Fruit fly (Drosophila melanogaster) whole organism, embryonic: ENCODE measurements around the gene dally.

Experiments used
- Adf1 ChIP-seq: fragments of 200-800 bp; sonication (Bioruptor generic); IDR thresholded peaks from 2 replicates; pipeline ENCODE4 v1.3.6; 2022; ENCODE audit warnings: missing biosample characterization, missing genetic modification characterization
- Awh ChIP-seq: fragments of 200-800 bp; sonication (Bioruptor generic); IDR thresholded peaks from 2 replicates; pipeline ENCODE4, ENCODE4 v1.3.6; 2022; ENCODE audit warnings: missing biosample characterization, missing genetic modification characterization
- BEAF-32 ChIP-seq: fragments of 200-800 bp; sonication (Bioruptor generic); optimal IDR thresholded peaks from 3 replicates; lab custom pipeline; 2017; ENCODE audit warnings: missing biosample characterization, missing genetic modification characterization, mild to moderate bottlenecking, moderate library complexity, missing genetic modification reagents
- Bteb2 ChIP-seq: fragments of 200-800 bp; sonication (Bioruptor generic); optimal IDR thresholded peaks from 2 replicates; lab custom pipeline; 2016; ENCODE audit warnings: missing biosample characterization, missing genetic modification characterization
- CG10462 ChIP-seq: fragments of 200-800 bp; sonication (Bioruptor generic); optimal IDR thresholded peaks from 2 replicates; lab custom pipeline; 2016; ENCODE audit warnings: missing biosample characterization, missing genetic modification characterization
- CG11093 ChIP-seq: fragments of 200-800 bp; sonication (Bioruptor generic); IDR thresholded peaks from 3 replicates; pipeline ENCODE4 v1.3.6; 2022; ENCODE audit warnings: missing biosample characterization, missing genetic modification characterization
- CG11560 ChIP-seq: fragments of 200-800 bp; sonication (Bioruptor generic); IDR thresholded peaks from 3 replicates; pipeline ENCODE4 v1.3.6; 2022; ENCODE audit warnings: missing biosample characterization, missing genetic modification characterization
- CG11723 ChIP-seq: fragments of 200-800 bp; sonication (Bioruptor generic); optimal IDR thresholded peaks from 2 replicates; lab custom pipeline; 2017; ENCODE audit warnings: missing biosample characterization, mild to moderate bottlenecking, missing genetic modification characterization
- CG1233 ChIP-seq: fragments of 200-800 bp; sonication (Bioruptor generic); optimal IDR thresholded peaks from 4 replicates; lab custom pipeline; 2018; ENCODE audit warnings: missing biosample characterization, mild to moderate bottlenecking, missing genetic modification characterization
- CG12391 ChIP-seq: fragments of 200-800 bp; sonication (Bioruptor generic); optimal IDR thresholded peaks from 3 replicates; lab custom pipeline; 2018; ENCODE audit warnings: missing biosample characterization, mild to moderate bottlenecking, missing genetic modification characterization, moderate library complexity
- CG13775 ChIP-seq: fragments of 200-800 bp; sonication (Bioruptor generic); optimal IDR thresholded peaks from 3 replicates; lab custom pipeline; 2017; ENCODE audit warnings: missing biosample characterization, mild to moderate bottlenecking, missing genetic modification characterization
- CG15601 ChIP-seq: fragments of 200-800 bp; sonication (Bioruptor generic); optimal IDR thresholded peaks from 3 replicates; lab custom pipeline; 2019; ENCODE audit warnings: missing biosample characterization, mild to moderate bottlenecking, missing genetic modification characterization, moderate library complexity
- CG2712 ChIP-seq: fragments of 200-800 bp; optimal IDR thresholded peaks from 3 replicates; lab custom pipeline; 2019; ENCODE audit warnings: missing biosample characterization, mild to moderate bottlenecking, missing genetic modification characterization, moderate library complexity
- CG34376 ChIP-seq: fragments of 200-800 bp; sonication (Bioruptor generic); optimal IDR thresholded peaks from 2 replicates; lab custom pipeline; 2018; ENCODE audit warnings: missing biosample characterization, mild to moderate bottlenecking, missing genetic modification characterization
- CG7745 ChIP-seq: fragments of 200-800 bp; sonication (Bioruptor generic); optimal IDR thresholded peaks from 2 replicates; lab custom pipeline; 2018; ENCODE audit warnings: missing biosample characterization, mild to moderate bottlenecking, missing genetic modification characterization, moderate library complexity
- CG7963 ChIP-seq: fragments of 200-800 bp; sonication (Bioruptor generic); IDR thresholded peaks from 3 replicates; pipeline ENCODE4 v1.3.6; 2022; ENCODE audit warnings: missing biosample characterization, missing genetic modification characterization; ENCODE audit not compliant: partially characterized antibody
- CG8765 ChIP-seq: fragments of 200-800 bp; sonication (Bioruptor generic); IDR thresholded peaks from 2 replicates; pipeline ENCODE4 v1.3.6; 2022; ENCODE audit warnings: missing biosample characterization, missing genetic modification characterization
- CG9817 ChIP-seq: fragments of 200-800 bp; sonication (Bioruptor generic); optimal IDR thresholded peaks from 2 replicates; lab custom pipeline; 2018; ENCODE audit warnings: missing biosample characterization, mild to moderate bottlenecking, missing genetic modification characterization, moderate library complexity
- Dref ChIP-seq: fragments of 200-800 bp; sonication (Bioruptor generic); IDR thresholded peaks from 2 replicates; pipeline ENCODE4 v1.3.6; 2022; ENCODE audit warnings: missing biosample characterization, missing genetic modification characterization
- Elba2 ChIP-seq: fragments of 200-800 bp; sonication (Bioruptor generic); optimal IDR thresholded peaks from 3 replicates; lab custom pipeline; 2016; ENCODE audit warnings: missing biosample characterization, missing genetic modification characterization
- Fer3 ChIP-seq: fragments of 200-800 bp; sonication (Bioruptor generic); optimal IDR thresholded peaks from 2 replicates; lab custom pipeline; 2018; ENCODE audit warnings: missing biosample characterization, mild to moderate bottlenecking, missing genetic modification characterization, moderate library complexity
- Meics ChIP-seq: fragments of 200-800 bp; sonication (Bioruptor generic); optimal IDR thresholded peaks from 2 replicates; lab custom pipeline; 2017; ENCODE audit warnings: missing biosample characterization, mild to moderate bottlenecking, missing genetic modification characterization
- NC2β ChIP-seq: fragments of 200-800 bp; sonication (Bioruptor generic); optimal IDR thresholded peaks from 2 replicates; lab custom pipeline; 2016; ENCODE audit warnings: missing biosample characterization, missing genetic modification characterization
- Neu2 ChIP-seq: fragments of 200-800 bp; sonication (Bioruptor generic); optimal IDR thresholded peaks from 3 replicates; lab custom pipeline; 2016; ENCODE audit warnings: missing biosample characterization, missing genetic modification characterization, borderline replicate concordance
- Oaz ChIP-seq: fragments of 200-800 bp; sonication (Bioruptor generic); IDR thresholded peaks from 2 replicates; pipeline ENCODE4 v1.3.6; 2022; ENCODE audit warnings: missing biosample characterization, missing genetic modification characterization
- Ravus ChIP-seq: fragments of 200-800 bp; sonication (Bioruptor generic); IDR thresholded peaks from 2 replicates; pipeline ENCODE4 v1.3.6; 2022; ENCODE audit warnings: missing biosample characterization, missing genetic modification characterization
- Side ChIP-seq: fragments of 200-800 bp; sonication (Bioruptor generic); optimal IDR thresholded peaks from 2 replicates; lab custom pipeline; 2016; ENCODE audit warnings: missing biosample characterization, missing genetic modification characterization
- Sin3A ChIP-seq: fragments of >200 bp; optimal IDR thresholded peaks from 2 replicates; lab custom pipeline; 2018
- ab ChIP-seq: fragments of 200-800 bp; sonication (Bioruptor generic); optimal IDR thresholded peaks from 2 replicates; lab custom pipeline; 2016; ENCODE audit warnings: missing biosample characterization, missing genetic modification characterization
- chinmo ChIP-seq: fragments of 200-800 bp; sonication (Bioruptor generic); IDR thresholded peaks from 4 replicates; pipeline ENCODE4 v1.3.6; 2022; ENCODE audit warnings: missing biosample characterization, missing genetic modification characterization; ENCODE audit not compliant: partially characterized antibody
- disco-r ChIP-seq: fragments of 200-800 bp; sonication (Bioruptor generic); optimal IDR thresholded peaks from 2 replicates; lab custom pipeline; 2016; ENCODE audit warnings: missing biosample characterization, missing genetic modification characterization
- exex ChIP-seq: fragments of 200-800 bp; sonication (Bioruptor generic); optimal IDR thresholded peaks from 4 replicates; lab custom pipeline; 2018; ENCODE audit warnings: missing biosample characterization, mild to moderate bottlenecking, missing genetic modification characterization, moderate library complexity
- fru ChIP-seq: fragments of >200 bp; optimal IDR thresholded peaks from 2 replicates; lab custom pipeline; 2017
- ftz-f1 ChIP-seq: fragments of 200-800 bp; sonication (Bioruptor generic); optimal IDR thresholded peaks from 2 replicates; lab custom pipeline; 2016; ENCODE audit warnings: missing biosample characterization, missing genetic modification characterization
- klu ChIP-seq: fragments of 200-800 bp; sonication (Bioruptor generic); IDR thresholded peaks from 2 replicates; pipeline ENCODE4 v1.3.6; 2022; ENCODE audit warnings: missing biosample characterization, missing genetic modification characterization
- lilli ChIP-seq: fragments of 200-800 bp; sonication (Bioruptor generic); optimal IDR thresholded peaks from 3 replicates; lab custom pipeline; 2016; ENCODE audit warnings: missing biosample characterization, missing genetic modification characterization
- oc ChIP-seq: fragments of 200-800 bp; sonication (Bioruptor generic); optimal IDR thresholded peaks from 2 replicates; lab custom pipeline; 2018; ENCODE audit warnings: missing biosample characterization, mild to moderate bottlenecking, missing genetic modification characterization, moderate library complexity
- peb ChIP-seq: fragments of 200-800 bp; sonication (Bioruptor generic); IDR thresholded peaks from 2 replicates; pipeline ENCODE4 v1.3.6; 2022; ENCODE audit warnings: missing biosample characterization, missing genetic modification characterization
- pnt ChIP-seq: fragments of 200-800 bp; sonication (Bioruptor generic); optimal IDR thresholded peaks from 3 replicates; lab custom pipeline; 2016; ENCODE audit warnings: missing biosample characterization, missing genetic modification characterization
- repo ChIP-seq: fragments of 200-800 bp; sonication (Bioruptor generic); optimal IDR thresholded peaks from 2 replicates; lab custom pipeline; 2016; ENCODE audit warnings: missing biosample characterization, missing genetic modification characterization
- run ChIP-seq: fragments of 200-800 bp; sonication (Bioruptor generic); optimal IDR thresholded peaks from 3 replicates; lab custom pipeline; 2018; ENCODE audit warnings: missing biosample characterization, mild to moderate bottlenecking, missing genetic modification characterization
- scrt ChIP-seq: fragments of 200-800 bp; sonication (Bioruptor generic); optimal IDR thresholded peaks from 2 replicates; lab custom pipeline; 2018; ENCODE audit warnings: missing biosample characterization, mild to moderate bottlenecking, missing genetic modification characterization, moderate library complexity
- sima ChIP-seq: fragments of 200-800 bp; sonication (Bioruptor generic); optimal IDR thresholded peaks from 2 replicates; lab custom pipeline; 2016; ENCODE audit warnings: missing biosample characterization, missing genetic modification characterization
- sisA ChIP-seq: fragments of 200-800 bp; sonication (Bioruptor generic); IDR thresholded peaks from 2 replicates; pipeline ENCODE4 v1.3.6; 2022; ENCODE audit warnings: missing biosample characterization, missing genetic modification characterization
- tx ChIP-seq: fragments of 200-800 bp; sonication (Bioruptor generic); optimal IDR thresholded peaks from 2 replicates; lab custom pipeline; 2016; ENCODE audit warnings: missing biosample characterization, missing genetic modification characterization
- vvl ChIP-seq: fragments of 200-800 bp; sonication (Bioruptor generic); IDR thresholded peaks from 2 replicates; pipeline ENCODE4 v1.3.6; 2022; ENCODE audit warnings: missing biosample characterization, missing genetic modification characterization

The dally gene

DNA sequence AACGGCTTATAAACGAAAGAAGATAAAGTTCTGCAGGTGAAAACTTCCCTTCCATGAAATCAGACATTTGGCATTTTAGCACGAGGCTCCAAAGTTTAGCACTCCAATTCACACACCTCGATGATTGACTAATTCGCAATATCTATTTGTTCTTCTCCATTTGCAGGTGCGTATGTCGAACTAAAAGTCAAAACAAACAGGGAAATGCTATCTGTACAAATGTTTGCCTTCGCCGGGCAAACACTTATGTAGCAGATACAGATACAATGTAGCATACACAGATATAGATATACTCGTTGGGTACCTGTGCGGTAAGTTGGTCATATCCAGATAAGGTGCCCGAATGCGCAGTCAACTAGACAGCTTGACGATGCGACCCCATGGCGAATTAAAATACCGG is 7.6 kb downstream of the dally start (continued):
- TF ChIP-seq Ravus (no peak), CG7963 (GFP tag; lab: Robert Waterston, UW) (no peak), CG10462 (GFP tag; lab: Kevin White, UChicago) (no peak), Meics (GFP tag; lab: Kevin White, UChicago) (peak; percentile 24), CG9817 (tag; lab: Kevin White, UChicago) (no peak), exex (tag; lab: Kevin White, UChicago) (no peak), disco-r (GFP tag; lab: Kevin White, UChicago) (no peak), peb (GFP tag; lab: Robert Waterston, UW) (peak; percentile 36; the same call in 1 of the 2 replicates), Sin3A (lab: Kevin White, UChicago) (no peak), NC2β (GFP tag; lab: Kevin White, UChicago) (no peak), CG34376 (GFP tag; lab: Kevin White, UChicago) (no peak), BEAF-32 (no peak), CG13775 (GFP tag; lab: Kevin White, UChicago) (no peak), CG11560 (tag; lab: Robert Waterston, UW) (no peak), ftz-f1 (GFP tag; lab: Kevin White, UChicago) (no peak), Side (GFP tag; lab: Kevin White, UChicago) (no peak), tx (GFP tag; lab: Kevin White, UChicago) (no peak), CG11723 (GFP tag; lab: Kevin White, UChicago) (no peak), Dref (no peak), CG2712 (tag; lab: Kevin White, UChicago) (peak; percentile 33)

DNA sequence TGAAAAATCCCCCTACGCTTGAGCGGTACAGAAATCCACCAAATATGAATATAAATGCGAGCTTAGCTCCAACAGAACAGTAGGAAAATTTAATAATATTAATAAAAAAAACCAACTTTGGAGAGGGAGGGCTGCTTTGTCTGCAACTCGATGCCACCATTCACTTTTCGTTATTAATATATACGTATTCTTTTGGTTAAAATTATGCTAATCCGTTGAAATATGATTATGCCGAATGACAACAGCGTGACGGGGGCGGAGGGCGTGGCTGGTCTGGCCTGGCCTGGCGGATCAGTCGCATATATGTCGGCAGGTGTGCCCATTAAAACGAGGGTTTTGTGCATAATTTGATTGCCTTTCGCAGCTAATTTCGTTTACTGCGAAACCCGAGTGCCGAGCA is 8.1 kb downstream of the dally start:
- TF ChIP-seq Neu2 (GFP tag; lab: Kevin White, UChicago) (no peak), oc (tag; lab: Kevin White, UChicago) (peak; percentile 76), CG12391 (tag; lab: Kevin White, UChicago) (no peak), pnt (no peak), Bteb2 (no peak), Elba2 (no peak), sima (GFP tag; lab: Kevin White, UChicago) (no peak), Oaz (GFP tag; lab: Robert Waterston, UW) (no peak), Awh (GFP tag; lab: Robert Waterston, UW) (no peak), lilli (GFP tag; lab: Kevin White, UChicago) (no peak), vvl (GFP tag; lab: Robert Waterston, UW) (0 out of 2 replicates have a peak, but pooled peaks have one; percentile 20), klu (GFP tag; lab: Robert Waterston, UW) (no peak), CG1233 (no peak), Fer3 (tag; lab: Kevin White, UChicago) (no peak), sisA (GFP tag; lab: Robert Waterston, UW) (no peak), repo (GFP tag; lab: Kevin White, UChicago) (no peak), CG15601 (tag; lab: Kevin White, UChicago) (no peak), chinmo (GFP tag; lab: Robert Waterston, UW) (peak; percentile 69; the same call in 2 of the 4 replicates), ab (no peak), Adf1 (no peak), CG11093 (GFP tag; lab: Robert Waterston, UW) (no peak), CG7745 (no peak), scrt (GFP tag; lab: Kevin White, UChicago) (no peak), CG8765 (no peak), fru (lab: Kevin White, UChicago) (no peak), run (tag; lab: Kevin White, UChicago) (no peak), CG11723 (GFP tag; lab: Kevin White, UChicago) (no peak)
- TF ChIP-seq, all 482 proteins: peak for 3
